Worm (Caenorhabditis elegans) whole organism, L4 larva: ENCODE data around the gene F47C12.13.

ENCODE experiments used
- D1046.2 ChIP-seq: fragments of 200-800 bp; sonication (Bioruptor generic); IDR thresholded peaks from 2 replicates; pipeline ENCODE4 v1.3.6; 2022; ENCODE audit warnings: missing genetic modification characterization, missing compliant biosample characterization
- F37D6.2 ChIP-seq: sonication (generic microtip); optimal IDR thresholded peaks from 2 replicates; lab custom pipeline; 2016; ENCODE audit warnings: mild to moderate bottlenecking, missing genetic modification characterization, missing compliant biosample characterization
- F44E2.7 ChIP-seq: fragments of 200-800 bp; sonication (Bioruptor generic); IDR thresholded peaks from 2 replicates; pipeline ENCODE4 v2.1.2; 2022; ENCODE audit warnings: missing genetic modification characterization, missing compliant biosample characterization
- T26A8.4 ChIP-seq: fragments of 200-800 bp; sonication (Bioruptor generic); IDR thresholded peaks from 2 replicates; pipeline ENCODE4 v1.3.6; 2022; ENCODE audit warnings: missing genetic modification characterization, missing compliant biosample characterization
- Y48G9A.11 ChIP-seq: fragments of 200-800 bp; sonication (Bioruptor generic); IDR thresholded peaks from 2 replicates; pipeline ENCODE4 v1.3.6; 2022; ENCODE audit warnings: missing genetic modification reagents, missing genetic modification characterization, missing compliant biosample characterization
- Y5F2A.4 ChIP-seq: fragments of 200-800 bp; sonication (Bioruptor generic); optimal IDR thresholded peaks from 2 replicates; lab custom pipeline; 2018; ENCODE audit warnings: mild to moderate bottlenecking, missing genetic modification characterization, missing compliant biosample characterization
- Y75B8A.6 ChIP-seq: fragments of 200-800 bp; sonication (Bioruptor generic); IDR thresholded peaks from 2 replicates; pipeline ENCODE4 v1.3.6; 2022; ENCODE audit warnings: missing genetic modification reagents, missing genetic modification characterization, missing compliant biosample characterization
- ZK546.5 ChIP-seq, 2 experiments: sonication (generic microtip); optimal IDR thresholded peaks; 2 replicates each; lab custom pipeline; 2017; ENCODE audit warnings: missing biosample characterization in 2 of 2, missing genetic modification characterization in 2 of 2
- ama-1 ChIP-seq: fragments of 150-350 bp; optimal IDR thresholded peaks from 2 replicates; lab custom pipeline; 2014; ENCODE audit warnings: inconsistent platforms, mixed read lengths
- ceh-32 ChIP-seq: sonication (generic microtip); optimal IDR thresholded peaks from 2 replicates; lab custom pipeline; 2016; ENCODE audit warnings: mild to moderate bottlenecking, missing genetic modification characterization, missing compliant biosample characterization; ENCODE audit not compliant: poor library complexity
- ceh-44 ChIP-seq: fragments of 200-800 bp; sonication (Bioruptor generic); IDR thresholded peaks from 2 replicates; pipeline ENCODE4 v1.3.6; 2022; ENCODE audit warnings: missing genetic modification reagents, missing genetic modification characterization, missing compliant biosample characterization
- ceh-82 ChIP-seq: sonication (generic microtip); optimal IDR thresholded peaks from 2 replicates; lab custom pipeline; 2017; ENCODE audit warnings: missing biosample characterization, missing genetic modification characterization
- ces-1 ChIP-seq: fragments of 150-350 bp; sonication (generic microtip); optimal IDR thresholded peaks from 4 replicates; lab custom pipeline; 2014; ENCODE audit warnings: missing biosample characterization, missing genetic modification reagents, missing genetic modification characterization
- daf-19 ChIP-seq: fragments of 200-800 bp; sonication (Bioruptor generic); conservative IDR thresholded peaks from 2 replicates; pipeline ENCODE4 v1.3.6; 2022; ENCODE audit warnings: missing genetic modification characterization, missing compliant biosample characterization
- dmd-8 ChIP-seq: fragments of 200-800 bp; sonication (Bioruptor generic); IDR thresholded peaks from 2 replicates; pipeline ENCODE4 v1.3.6; 2022; ENCODE audit warnings: missing genetic modification characterization, missing compliant biosample characterization
- dve-1 ChIP-seq: sonication (generic microtip); optimal IDR thresholded peaks from 2 replicates; lab custom pipeline; 2017; ENCODE audit warnings: antibody characterized with exemption, mild to moderate bottlenecking, missing genetic modification characterization, missing compliant biosample characterization; ENCODE audit not compliant: insufficient read depth
- egl-27 ChIP-seq: sonication (generic microtip); optimal IDR thresholded peaks from 3 replicates; lab custom pipeline; 2017; ENCODE audit warnings: missing biosample characterization, missing genetic modification reagents, missing genetic modification characterization
- egl-43 ChIP-seq: fragments of 200-800 bp; sonication (Bioruptor generic); IDR thresholded peaks from 2 replicates; pipeline ENCODE4 v1.3.6; 2022; ENCODE audit warnings: missing genetic modification reagents, missing genetic modification characterization, missing compliant biosample characterization
- fkh-10 ChIP-seq: fragments of 150-350 bp; optimal IDR thresholded peaks from 2 replicates; lab custom pipeline; 2014; ENCODE audit warnings: missing biosample characterization, missing genetic modification reagents, missing genetic modification characterization
- fos-1 ChIP-seq: fragments of 150-350 bp; optimal IDR thresholded peaks from 2 replicates; lab custom pipeline; 2014; ENCODE audit warnings: missing biosample characterization, missing genetic modification characterization
- hif-1 ChIP-seq, 2 experiments: sonication (generic microtip); optimal IDR thresholded peaks; 2 replicates each; lab custom pipeline; 2016 to 2017; ENCODE audit warnings: missing compliant biosample characterization in 2 of 2, missing genetic modification characterization in 2 of 2, missing genetic modification reagents in 2 of 2, missing genotype in 2 of 2, mild to moderate bottlenecking in 1 of 2
- hlh-11 ChIP-seq: fragments of 200-800 bp; sonication (Bioruptor generic); optimal IDR thresholded peaks from 2 replicates; lab custom pipeline; 2018; ENCODE audit warnings: mild to moderate bottlenecking, missing genetic modification characterization, missing compliant biosample characterization
- hlh-30 ChIP-seq: sonication (generic microtip); optimal IDR thresholded peaks from 2 replicates; lab custom pipeline; 2017; ENCODE audit warnings: antibody characterized with exemption, mild to moderate bottlenecking, missing genetic modification characterization, missing compliant biosample characterization; ENCODE audit not compliant: insufficient read depth
- jun-1 ChIP-seq: fragments of 150-350 bp; optimal IDR thresholded peaks from 2 replicates; lab custom pipeline; 2014; ENCODE audit warnings: missing biosample characterization, missing genetic modification reagents, missing genetic modification characterization
- lin-39 ChIP-seq: fragments of 150-350 bp; optimal IDR thresholded peaks from 2 replicates; lab custom pipeline; 2014; ENCODE audit warnings: missing biosample characterization, missing genetic modification reagents, missing genetic modification characterization
- lir-3 ChIP-seq: sonication (generic microtip); optimal IDR thresholded peaks from 2 replicates; lab custom pipeline; 2016; ENCODE audit warnings: mild to moderate bottlenecking, missing genetic modification characterization, missing compliant biosample characterization
- lsy-2 ChIP-seq, 2 experiments: fragments of 150-350 bp in 1 of 2; sonication (generic microtip) in 1 of 2; optimal IDR thresholded peaks; 2 replicates each; lab custom pipeline; 2014 to 2017; ENCODE audit warnings: missing biosample characterization in 2 of 2, missing genetic modification characterization in 2 of 2
- madf-5 ChIP-seq, 2 experiments: fragments of 200-800 bp; sonication (Bioruptor generic); IDR thresholded peaks; 2 replicates each; pipeline ENCODE4 v1.3.6; 2022; ENCODE audit warnings: missing compliant biosample characterization in 2 of 2, missing genetic modification characterization in 2 of 2
- madf-9 ChIP-seq: fragments of 200-800 bp; sonication (Bioruptor generic); conservative IDR thresholded peaks from 2 replicates; pipeline ENCODE4 v1.3.6; 2022; ENCODE audit warnings: missing genetic modification reagents, missing genetic modification characterization, missing compliant biosample characterization
- mxl-2 ChIP-seq: fragments of 200-800 bp; sonication (Bioruptor generic); conservative IDR thresholded peaks from 2 replicates; pipeline ENCODE4 v1.3.6; 2022; ENCODE audit warnings: missing genetic modification reagents, missing genetic modification characterization, missing compliant biosample characterization
- nhr-10 ChIP-seq: fragments of 150-350 bp; optimal IDR thresholded peaks from 2 replicates; lab custom pipeline; 2014; ENCODE audit warnings: missing biosample characterization, missing genetic modification characterization
- nhr-11 ChIP-seq: fragments of 150-350 bp; optimal IDR thresholded peaks from 2 replicates; lab custom pipeline; 2014; ENCODE audit warnings: missing biosample characterization, missing genetic modification characterization
- nhr-28 ChIP-seq: fragments of 150-350 bp; optimal IDR thresholded peaks from 2 replicates; lab custom pipeline; 2014; ENCODE audit warnings: missing biosample characterization, missing genetic modification characterization
- nhr-48 ChIP-seq: sonication (generic microtip); optimal IDR thresholded peaks from 2 replicates; lab custom pipeline; 2016; ENCODE audit warnings: mild to moderate bottlenecking, missing genetic modification characterization, missing compliant biosample characterization
- nhr-6 ChIP-seq: fragments of 150-350 bp; optimal IDR thresholded peaks from 2 replicates; lab custom pipeline; 2014; ENCODE audit warnings: missing biosample characterization, missing genetic modification characterization
- pha-4 ChIP-seq, 2 experiments: fragments of 150-350 bp in 1 of 2; fragments of 200-800 bp in 1 of 2; sonication (Bioruptor generic) in 1 of 2; IDR thresholded peaks in 1 of 2; optimal IDR thresholded peaks in 1 of 2; 2 replicates each; pipeline versions ENCODE4 v1.3.6 to Lab custom; 2014 to 2022; ENCODE audit warnings: missing genetic modification characterization in 2 of 2, missing genetic modification reagents in 2 of 2, missing biosample characterization in 1 of 2, missing compliant biosample characterization in 1 of 2
- tag-97 ChIP-seq: fragments of 200-800 bp; sonication (Bioruptor generic); IDR thresholded peaks from 2 replicates; pipeline ENCODE4 v1.3.6; 2022; ENCODE audit warnings: missing genetic modification characterization, missing compliant biosample characterization
- tra-1 ChIP-seq: fragments of 200-800 bp; sonication (Bioruptor generic); IDR thresholded peaks from 2 replicates; pipeline ENCODE4 v1.3.6; 2022; ENCODE audit warnings: missing genetic modification reagents, missing genetic modification characterization, missing compliant biosample characterization
- vab-7 ChIP-seq: fragments of 200-800 bp; sonication (Bioruptor generic); IDR thresholded peaks from 2 replicates; pipeline ENCODE4 v1.3.6; 2022; ENCODE audit warnings: missing genetic modification reagents, missing genetic modification characterization, missing compliant biosample characterization
- zfp-2 ChIP-seq: sonication (generic microtip); optimal IDR thresholded peaks from 2 replicates; lab custom pipeline; 2016; ENCODE audit warnings: mild to moderate bottlenecking, missing genetic modification characterization, missing compliant biosample characterization
- zfp-3 ChIP-seq: fragments of 200-800 bp; sonication (Bioruptor generic); conservative IDR thresholded peaks from 2 replicates; pipeline ENCODE4 v1.3.6; 2022; ENCODE audit warnings: missing genetic modification reagents, missing genetic modification characterization, missing compliant biosample characterization
- zip-2 ChIP-seq: fragments of 150-350 bp; optimal IDR thresholded peaks from 2 replicates; lab custom pipeline; 2014; ENCODE audit warnings: missing biosample characterization, missing genetic modification characterization
- ztf-11 ChIP-seq: fragments of 150-350 bp; optimal IDR thresholded peaks from 2 replicates; lab custom pipeline; 2014; ENCODE audit warnings: missing biosample characterization, missing genetic modification characterization

The F47C12.13 gene

DNA sequence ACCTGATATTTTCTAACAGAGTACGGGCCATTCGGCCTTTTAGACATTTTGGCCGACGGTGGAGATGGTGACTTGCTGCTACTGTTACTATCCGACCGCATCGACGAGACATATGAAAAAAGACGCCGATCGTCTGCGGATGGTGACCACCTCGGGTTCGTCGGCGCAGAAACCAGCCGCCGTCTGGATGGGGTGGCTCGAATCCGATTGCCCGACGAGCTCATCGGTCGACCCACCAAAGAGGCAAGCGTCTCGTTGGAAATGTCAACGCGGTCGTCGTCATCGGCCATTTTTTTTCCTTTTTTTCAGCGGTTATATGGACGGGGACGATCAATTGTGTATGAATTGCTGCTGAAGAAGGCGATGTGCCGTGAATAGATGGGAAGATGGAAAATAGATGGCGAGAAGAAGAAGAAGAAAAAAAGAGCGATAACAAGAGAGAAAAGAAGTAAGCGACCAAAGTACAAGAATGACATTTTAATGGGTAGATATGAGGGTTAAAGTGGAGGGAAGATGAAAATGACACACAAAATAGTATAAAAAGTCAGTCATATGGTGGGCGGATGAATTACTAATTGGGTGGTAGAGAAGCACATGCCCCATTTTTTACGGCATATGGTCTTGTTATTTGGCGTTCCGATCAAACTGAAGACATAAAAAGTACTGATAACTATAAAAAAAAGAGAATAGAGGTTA, 24.6 kb upstream of the F47C12.13 start (continued):
- TF ChIP-seq hlh-30 (tag; lab: Kevin White, UChicago), result no peak
- peak in 1 of 2 experiments; percentile 5 for TF ChIP-seq hif-1 (tag; optimal IDR thresholded peaks at IDR 0.05; lab: Kevin White, UChicago)
- TF ChIP-seq pha-4 (GFP tag; IDR thresholded peaks at IDR 0.05; lab: Robert Waterston, UW), result no peak
- TF ChIP-seq pha-4 (tag; optimal IDR thresholded peaks at IDR 0.05; lab: Kevin White, UChicago), result no peak
- TF ChIP-seq egl-27, result no peak
- TF ChIP-seq ZK546.5 (tag; optimal IDR thresholded peaks at IDR 0.05; lab: Kevin White, UChicago), result no peak
- no peak for TF ChIP-seq zip-2 (tag; lab: Kevin White, UChicago)
- peak; percentile 68 for TF ChIP-seq ama-1
- no peak for TF ChIP-seq lin-39 (tag; lab: Kevin White, UChicago)
- no peak for TF ChIP-seq madf-5 (GFP tag; IDR thresholded peaks at IDR 0.05; lab: Robert Waterston, UW)
- TF ChIP-seq Y5F2A.4 (GFP tag; lab: Kevin White, UChicago), result no peak
- no peak for TF ChIP-seq dmd-8
- TF ChIP-seq F44E2.7, result no peak
- TF ChIP-seq ces-1 (GFP tag; lab: Kevin White, UChicago), result no peak
- no peak for TF ChIP-seq jun-1 (tag; lab: Kevin White, UChicago)
- peak; percentile 15 for TF ChIP-seq nhr-6
- no peak for TF ChIP-seq D1046.2 (GFP tag; lab: Robert Waterston, UW)
- no peak for TF ChIP-seq ceh-82 (tag; lab: Kevin White, UChicago)
- no peak for TF ChIP-seq lsy-2 (tag; optimal IDR thresholded peaks at IDR 0.05; lab: Kevin White, UChicago)
- peak; percentile 26 for TF ChIP-seq hlh-11
- TF ChIP-seq dve-1, result peak; percentile 44
- TF ChIP-seq mxl-2 (GFP tag; lab: Robert Waterston, UW), result no peak
- TF ChIP-seq Y48G9A.11 (GFP tag; lab: Robert Waterston, UW), result peak; percentile 32; the same call in 1 of the 2 replicates
- TF ChIP-seq tra-1 (GFP tag; lab: Robert Waterston, UW), result 0 out of 2 replicates have a peak, but pooled peaks have one; percentile 62
- no peak for TF ChIP-seq vab-7 (GFP tag; lab: Robert Waterston, UW)
- no peak for TF ChIP-seq Y75B8A.6 (GFP tag; lab: Robert Waterston, UW)
- TF ChIP-seq nhr-10 (tag; lab: Kevin White, UChicago), result no peak
- TF ChIP-seq daf-19 (GFP tag; lab: Robert Waterston, UW), result no peak
- no peak for TF ChIP-seq madf-9
- no peak for TF ChIP-seq F37D6.2 (tag; lab: Kevin White, UChicago)
- no peak for TF ChIP-seq T26A8.4 (GFP tag; lab: Robert Waterston, UW)
- TF ChIP-seq lir-3 (tag; lab: Kevin White, UChicago), result no peak
- no peak for TF ChIP-seq tag-97
- no peak for TF ChIP-seq nhr-48 (tag; lab: Kevin White, UChicago)
- TF ChIP-seq ztf-11, result no peak
- no peak for TF ChIP-seq ceh-44
- TF ChIP-seq nhr-28 (tag; lab: Kevin White, UChicago), result peak; percentile 39
- no peak for TF ChIP-seq nhr-11
- no peak for TF ChIP-seq fkh-10 (GFP tag; lab: Kevin White, UChicago)
- TF ChIP-seq zfp-3 (GFP tag; lab: Robert Waterston, UW), result no peak
- TF ChIP-seq fos-1, result no peak
- TF ChIP-seq egl-43, result no peak
- no peak for TF ChIP-seq zfp-2 (tag; lab: Kevin White, UChicago)
- no peak for TF ChIP-seq ceh-32 (tag; lab: Kevin White, UChicago)
